Fruit fly (Drosophila melanogaster) whole organism, embryonic: ENCODE data around the gene CG32708.

Experiments
- Ada2b ChIP-seq: fragments of 200-800 bp; sonication (Bioruptor generic); IDR thresholded peaks from 2 replicates; pipeline ENCODE4 v1.3.6; 2022; ENCODE audit warnings: missing biosample characterization, missing genetic modification characterization
- Awh ChIP-seq: fragments of 200-800 bp; sonication (Bioruptor generic); IDR thresholded peaks from 2 replicates; pipeline ENCODE4, ENCODE4 v1.3.6; 2022; ENCODE audit warnings: missing biosample characterization, missing genetic modification characterization
- B-H1 ChIP-seq: fragments of 200-800 bp; sonication (Bioruptor generic); IDR thresholded peaks from 3 replicates; pipeline ENCODE4 v1.3.6; 2022; ENCODE audit warnings: missing biosample characterization, missing genetic modification characterization
- BtbVII ChIP-seq: fragments of 200-800 bp; sonication (Bioruptor generic); optimal IDR thresholded peaks from 3 replicates; lab custom pipeline; 2017; ENCODE audit warnings: missing biosample characterization, mild to moderate bottlenecking, missing genetic modification characterization
- CG10431 ChIP-seq: fragments of 200-800 bp; sonication (Bioruptor generic); optimal IDR thresholded peaks from 3 replicates; lab custom pipeline; 2018; ENCODE audit warnings: missing biosample characterization, mild to moderate bottlenecking, missing genetic modification characterization
- CG10462 ChIP-seq: fragments of 200-800 bp; sonication (Bioruptor generic); optimal IDR thresholded peaks from 2 replicates; lab custom pipeline; 2016; ENCODE audit warnings: missing biosample characterization, missing genetic modification characterization
- CG10543 ChIP-seq: fragments of 200-800 bp; sonication (Bioruptor generic); optimal IDR thresholded peaks from 3 replicates; lab custom pipeline; 2017; ENCODE audit warnings: missing biosample characterization, mild to moderate bottlenecking, missing genetic modification characterization, moderate library complexity
- CG10959 ChIP-seq: fragments of 200-800 bp; sonication (Bioruptor generic); IDR thresholded peaks from 2 replicates; pipeline ENCODE4 v1.3.6; 2022; ENCODE audit warnings: missing biosample characterization, missing genetic modification characterization
- CG10979 ChIP-seq: fragments of 200-800 bp; sonication (Bioruptor generic); optimal IDR thresholded peaks from 2 replicates; lab custom pipeline; 2018; ENCODE audit warnings: missing biosample characterization, mild to moderate bottlenecking, missing genetic modification characterization, moderate library complexity
- CG11398 ChIP-seq: fragments of 200-800 bp; sonication (Bioruptor generic); optimal IDR thresholded peaks from 2 replicates; lab custom pipeline; 2016; ENCODE audit warnings: missing biosample characterization, missing genetic modification characterization
- CG11456 ChIP-seq: fragments of 200-800 bp; sonication (Bioruptor generic); IDR thresholded peaks from 3 replicates; pipeline ENCODE4 v1.3.6; 2022; ENCODE audit warnings: missing biosample characterization, missing genetic modification characterization
- CG11696 ChIP-seq: fragments of 200-800 bp; sonication (Bioruptor generic); IDR thresholded peaks from 2 replicates; pipeline ENCODE4 v1.3.6; 2022; ENCODE audit warnings: missing biosample characterization, missing genetic modification characterization
- CG1233 ChIP-seq: fragments of 200-800 bp; sonication (Bioruptor generic); optimal IDR thresholded peaks from 4 replicates; lab custom pipeline; 2018; ENCODE audit warnings: missing biosample characterization, mild to moderate bottlenecking, missing genetic modification characterization
- CG14014 ChIP-seq: fragments of 200-800 bp; sonication (Bioruptor generic); IDR thresholded peaks from 2 replicates; pipeline ENCODE4 v1.3.6; 2022; ENCODE audit warnings: missing biosample characterization, missing genetic modification characterization
- CG14050 ChIP-seq: fragments of 200-800 bp; sonication (Bioruptor generic); IDR thresholded peaks from 3 replicates; pipeline ENCODE4 v1.3.6; 2022; ENCODE audit warnings: missing biosample characterization, missing genetic modification characterization
- CG14860 ChIP-seq: fragments of 200-800 bp; sonication (Bioruptor generic); IDR thresholded peaks from 3 replicates; pipeline ENCODE4 v1.3.6; 2022; ENCODE audit warnings: missing biosample characterization, missing genetic modification characterization; ENCODE audit not compliant: partially characterized antibody
- CG16779 ChIP-seq: fragments of 200-800 bp; sonication (Bioruptor generic); IDR thresholded peaks from 2 replicates; pipeline ENCODE4 v1.3.6; 2022; ENCODE audit warnings: missing biosample characterization, missing genetic modification characterization
- CG17802 ChIP-seq: fragments of 200-800 bp; sonication (Bioruptor generic); optimal IDR thresholded peaks from 2 replicates; lab custom pipeline; 2018; ENCODE audit warnings: missing biosample characterization, mild to moderate bottlenecking, missing genetic modification characterization, moderate library complexity
- CG2199 ChIP-seq: fragments of 200-800 bp; sonication (Bioruptor generic); IDR thresholded peaks from 3 replicates; pipeline ENCODE4 v1.3.6; 2022; ENCODE audit warnings: missing biosample characterization, missing genetic modification characterization
- CG2875 ChIP-seq: fragments of 200-800 bp; sonication (Bioruptor generic); optimal IDR thresholded peaks from 2 replicates; lab custom pipeline; 2017; ENCODE audit warnings: missing biosample characterization, mild to moderate bottlenecking, missing genetic modification characterization, missing genetic modification reagents
- CG3163 ChIP-seq: fragments of 200-800 bp; sonication (Bioruptor generic); optimal IDR thresholded peaks from 3 replicates; lab custom pipeline; 2016; ENCODE audit warnings: missing biosample characterization, missing genetic modification characterization
- CG4360 ChIP-seq: fragments of 200-800 bp; sonication (Bioruptor generic); IDR thresholded peaks from 2 replicates; pipeline ENCODE4 v1.3.6; 2022; ENCODE audit warnings: missing biosample characterization, missing genetic modification characterization
- CG6175 ChIP-seq: fragments of 200-800 bp; sonication (Bioruptor generic); IDR thresholded peaks from 3 replicates; pipeline ENCODE4 v1.3.6; 2022; ENCODE audit warnings: missing biosample characterization, missing genetic modification characterization
- CG6791 ChIP-seq: fragments of 200-800 bp; sonication (Bioruptor generic); IDR thresholded peaks from 3 replicates; pipeline ENCODE4 v1.3.6; 2022; ENCODE audit warnings: missing biosample characterization, missing genetic modification characterization; ENCODE audit not compliant: partially characterized antibody
- CG8388 ChIP-seq: fragments of 200-800 bp; sonication (Bioruptor generic); optimal IDR thresholded peaks from 2 replicates; lab custom pipeline; 2019; ENCODE audit warnings: missing biosample characterization, mild to moderate bottlenecking, missing genetic modification characterization, moderate library complexity
- Dad ChIP-seq: fragments of 200-800 bp; sonication (Bioruptor generic); optimal IDR thresholded peaks from 3 replicates; lab custom pipeline; 2016; ENCODE audit warnings: missing biosample characterization, missing genetic modification characterization
- Dbx ChIP-seq: fragments of 200-800 bp; sonication (Bioruptor generic); IDR thresholded peaks from 3 replicates; pipeline ENCODE4 v1.3.6; 2022; ENCODE audit warnings: missing biosample characterization, missing genetic modification characterization
- HLH3B ChIP-seq: fragments of 200-800 bp; sonication (Bioruptor generic); IDR thresholded peaks from 2 replicates; pipeline ENCODE4 v1.3.6; 2022; ENCODE audit warnings: missing biosample characterization, missing genetic modification characterization
- Hr51 ChIP-seq, 2 experiments: fragments of 200-800 bp; sonication (Bioruptor generic); optimal IDR thresholded peaks; 2 replicates in 1 of 2; 3 replicates in 1 of 2; lab custom pipeline; 2016 to 2018; ENCODE audit warnings: missing biosample characterization in 2 of 2, missing genetic modification characterization in 2 of 2, mild to moderate bottlenecking in 1 of 2, moderate library complexity in 1 of 2
- Lpt ChIP-seq: fragments of >200 bp; optimal IDR thresholded peaks from 2 replicates; lab custom pipeline; 2018; ENCODE audit warnings: missing biosample characterization, missing genetic modification characterization
- PHDP ChIP-seq: fragments of 200-800 bp; sonication (Bioruptor generic); optimal IDR thresholded peaks from 3 replicates; lab custom pipeline; 2018; ENCODE audit warnings: missing biosample characterization, mild to moderate bottlenecking, missing genetic modification characterization, moderate library complexity
- Pdp1 ChIP-seq, 2 experiments: fragments of 200-800 bp; sonication (Bioruptor generic); optimal IDR thresholded peaks; 3 replicates each; lab custom pipeline; 2016; ENCODE audit warnings: missing biosample characterization in 2 of 2, missing genetic modification characterization in 2 of 2, mild to moderate bottlenecking in 1 of 2, moderate library complexity in 1 of 2
- Xbp1 ChIP-seq: fragments of 200-800 bp; sonication (Bioruptor generic); optimal IDR thresholded peaks from 3 replicates; lab custom pipeline; 2016; ENCODE audit warnings: missing biosample characterization, mild to moderate bottlenecking, missing genetic modification characterization
- ase ChIP-seq: fragments of 200-800 bp; sonication (Bioruptor generic); IDR thresholded peaks from 3 replicates; pipeline ENCODE4 v1.3.6; 2022; ENCODE audit warnings: missing biosample characterization, missing genetic modification characterization
- az2 ChIP-seq: fragments of 200-800 bp; sonication (Bioruptor generic); optimal IDR thresholded peaks from 3 replicates; lab custom pipeline; 2016; ENCODE audit warnings: missing biosample characterization, missing genetic modification characterization
- grau ChIP-seq: fragments of 200-800 bp; optimal IDR thresholded peaks from 3 replicates; lab custom pipeline; 2019; ENCODE audit warnings: missing biosample characterization, mild to moderate bottlenecking, missing genetic modification characterization, moderate library complexity
- hbn ChIP-seq: fragments of 200-800 bp; sonication (Bioruptor generic); IDR thresholded peaks from 2 replicates; pipeline ENCODE4 v1.3.6; 2022; ENCODE audit warnings: missing biosample characterization, missing genetic modification characterization; ENCODE audit not compliant: partially characterized antibody
- kah ChIP-seq: fragments of 200-800 bp; sonication (Bioruptor generic); optimal IDR thresholded peaks from 2 replicates; lab custom pipeline; 2018; ENCODE audit warnings: missing biosample characterization, mild to moderate bottlenecking, missing genetic modification characterization
- lbe ChIP-seq: fragments of 200-800 bp; sonication (Bioruptor generic); optimal IDR thresholded peaks from 2 replicates; lab custom pipeline; 2016; ENCODE audit warnings: missing biosample characterization, mild to moderate bottlenecking, missing genetic modification characterization
- mld ChIP-seq: fragments of 200-800 bp; sonication (Bioruptor generic); IDR thresholded peaks from 3 replicates; pipeline ENCODE4 v1.3.6; 2022; ENCODE audit warnings: missing biosample characterization, missing genetic modification characterization; ENCODE audit not compliant: partially characterized antibody
- oc ChIP-seq: fragments of 200-800 bp; sonication (Bioruptor generic); optimal IDR thresholded peaks from 2 replicates; lab custom pipeline; 2018; ENCODE audit warnings: missing biosample characterization, mild to moderate bottlenecking, missing genetic modification characterization, moderate library complexity
- repo ChIP-seq: fragments of 200-800 bp; sonication (Bioruptor generic); optimal IDR thresholded peaks from 2 replicates; lab custom pipeline; 2016; ENCODE audit warnings: missing biosample characterization, missing genetic modification characterization
- row ChIP-seq: fragments of 200-800 bp; sonication (Bioruptor generic); IDR thresholded peaks from 3 replicates; pipeline ENCODE4 v1.3.6; 2022; ENCODE audit warnings: missing biosample characterization, missing genetic modification characterization
- sob ChIP-seq: fragments of 200-800 bp; sonication (Bioruptor generic); IDR thresholded peaks from 2 replicates; pipeline ENCODE4 v1.3.6; 2022; ENCODE audit warnings: missing biosample characterization, missing genetic modification characterization
- tap ChIP-seq: fragments of 200-800 bp; optimal IDR thresholded peaks from 3 replicates; lab custom pipeline; 2019; ENCODE audit warnings: missing biosample characterization, mild to moderate bottlenecking, missing genetic modification characterization, moderate library complexity
- tgo ChIP-seq: fragments of 200-800 bp; sonication (Bioruptor generic); IDR thresholded peaks from 3 replicates; pipeline ENCODE4 v1.3.6; 2022; ENCODE audit warnings: missing biosample characterization, missing genetic modification characterization
- twi ChIP-seq: fragments of 200-800 bp; optimal IDR thresholded peaks from 2 replicates; lab custom pipeline; 2019; ENCODE audit warnings: missing biosample characterization, mild to moderate bottlenecking, missing genetic modification characterization, moderate library complexity
- zf30C ChIP-seq: fragments of 200-800 bp; sonication (Bioruptor generic); optimal IDR thresholded peaks from 3 replicates; lab custom pipeline; 2018; ENCODE audit warnings: missing biosample characterization, mild to moderate bottlenecking, missing genetic modification characterization
- zfh2 ChIP-seq: fragments of 200-800 bp; sonication (Bioruptor generic); optimal IDR thresholded peaks from 2 replicates; lab custom pipeline; 2016; ENCODE audit warnings: missing biosample characterization, missing genetic modification characterization

Gene CG32708

DNA sequence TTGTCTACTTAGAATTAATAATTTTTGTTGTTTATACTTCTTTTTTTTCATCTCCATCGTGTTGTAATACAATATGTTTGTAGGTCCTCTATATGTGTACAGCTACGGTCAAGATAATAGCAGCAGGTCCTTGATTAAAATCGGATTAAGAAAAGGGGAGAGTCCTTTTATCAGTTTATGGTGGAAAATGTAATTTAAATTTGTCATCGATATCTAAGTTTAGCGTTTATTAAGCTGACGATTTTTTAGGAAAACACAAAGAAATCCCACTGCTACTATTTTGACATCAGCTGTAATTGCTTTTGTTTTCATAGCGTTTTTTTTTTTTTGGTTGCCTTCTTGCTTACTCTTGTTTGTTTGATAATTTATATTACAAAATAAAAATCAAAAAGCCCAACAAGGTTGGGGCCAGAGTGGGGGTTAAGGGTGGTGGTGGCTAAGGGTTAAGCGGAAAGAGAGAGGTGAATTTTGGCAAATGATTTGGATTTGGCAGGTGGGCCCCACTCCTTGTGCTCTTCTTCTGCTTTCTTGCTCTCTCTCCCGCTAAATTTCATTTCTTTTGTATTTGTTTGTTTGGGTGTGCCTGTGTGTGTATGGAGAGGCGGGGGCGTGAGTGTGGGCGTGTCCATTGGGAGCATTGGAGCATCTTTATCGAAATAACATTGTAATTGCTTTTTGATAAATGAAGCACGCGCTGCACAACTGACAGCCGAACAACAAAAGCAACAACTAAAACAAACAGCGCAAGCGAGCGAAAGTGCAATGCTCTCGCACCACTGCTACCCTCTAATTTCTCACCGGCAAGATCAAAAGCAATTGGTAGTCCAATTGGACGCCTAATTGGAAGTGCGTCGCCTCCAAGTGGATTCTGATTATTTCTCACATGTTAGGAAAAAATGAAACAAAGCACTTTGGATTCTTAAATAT is 35.4 kb downstream of the CG32708 start (continued):
- TF ChIP-seq zf30C (GFP tag; lab: Kevin White, UChicago) = no peak
- TF ChIP-seq hbn = no peak
- peak in 1 of 2 experiments; percentile 48 for TF ChIP-seq Hr51 (GFP tag; optimal IDR thresholded peaks at IDR 0.05; lab: Kevin White, UChicago)
- TF ChIP-seq Pdp1 (GFP tag; optimal IDR thresholded peaks at IDR 0.05; lab: Kevin White, UChicago) = peak; percentile 24 to 37
- no peak for TF ChIP-seq CG6175 (GFP tag; lab: Robert Waterston, UW)
- no peak for TF ChIP-seq CG10462
- TF ChIP-seq CG10543 (GFP tag; lab: Kevin White, UChicago) = no peak
- TF ChIP-seq CG17802 (tag; lab: Kevin White, UChicago) = no peak
- TF ChIP-seq PHDP (tag; lab: Kevin White, UChicago) = peak; percentile 63
- TF ChIP-seq sob (GFP tag; lab: Robert Waterston, UW) = peak; percentile 19; the same call in 1 of the 2 replicates
- no peak for TF ChIP-seq lbe (GFP tag; lab: Kevin White, UChicago)
- no peak for TF ChIP-seq Lpt (GFP tag; lab: Kevin White, UChicago)
- TF ChIP-seq CG11696 (GFP tag; lab: Robert Waterston, UW) = peak; percentile 87
- peak; percentile 20; the same call in 1 of the 2 replicates for TF ChIP-seq HLH3B (GFP tag; lab: Robert Waterston, UW)
- TF ChIP-seq kah (GFP tag; lab: Kevin White, UChicago) = no peak
- TF ChIP-seq CG16779 = no peak
- TF ChIP-seq CG2199 (GFP tag; lab: Robert Waterston, UW) = no peak
- TF ChIP-seq CG14050 (GFP tag; lab: Robert Waterston, UW) = no peak
- TF ChIP-seq Dbx (GFP tag; lab: Robert Waterston, UW) = no peak
- no peak for TF ChIP-seq tap (tag; lab: Kevin White, UChicago)
- TF ChIP-seq mld (GFP tag; lab: Robert Waterston, UW) = no peak
- no peak for TF ChIP-seq tgo
- peak; percentile 57 for TF ChIP-seq row (GFP tag; lab: Robert Waterston, UW)
- TF ChIP-seq CG10979 (tag; lab: Kevin White, UChicago) = peak; percentile 55
- TF ChIP-seq repo (GFP tag; lab: Kevin White, UChicago) = no peak
- TF ChIP-seq Dad (GFP tag; lab: Kevin White, UChicago) = no peak
- TF ChIP-seq Xbp1 (GFP tag; lab: Kevin White, UChicago) = peak; percentile 45
- peak; percentile 47 for TF ChIP-seq CG14014
- TF ChIP-seq CG10431 (GFP tag; lab: Kevin White, UChicago) = no peak
- no peak for TF ChIP-seq twi
- peak; percentile 23 for TF ChIP-seq CG8388 (GFP tag; lab: Kevin White, UChicago)
- no peak for TF ChIP-seq Awh
- TF ChIP-seq CG11398 (GFP tag; lab: Kevin White, UChicago) = no peak
- TF ChIP-seq B-H1 (GFP tag; lab: Robert Waterston, UW) = no peak
- TF ChIP-seq zfh2 (GFP tag; lab: Kevin White, UChicago) = no peak
- peak; percentile 46 for TF ChIP-seq Ada2b (GFP tag; lab: Robert Waterston, UW)
- no peak for TF ChIP-seq oc
- peak; percentile 56 for TF ChIP-seq grau
- TF ChIP-seq CG2875 = no peak
- TF ChIP-seq CG10959 (GFP tag; lab: Robert Waterston, UW) = no peak
- no peak for TF ChIP-seq CG14860 (GFP tag; lab: Robert Waterston, UW)
- TF ChIP-seq CG3163 = no peak
- TF ChIP-seq CG6791 (GFP tag; lab: Robert Waterston, UW) = no peak
- peak; percentile 36 for TF ChIP-seq CG1233
- TF ChIP-seq az2 (GFP tag; lab: Kevin White, UChicago) = peak; percentile 20
- TF ChIP-seq CG4360 (GFP tag; lab: Robert Waterston, UW) = no peak
- TF ChIP-seq ase (GFP tag; lab: Robert Waterston, UW) = no peak
- peak; percentile 45 for TF ChIP-seq BtbVII (GFP tag; lab: Kevin White, UChicago)
- 0 out of 3 replicates have a peak, but pooled peaks have one; percentile 10 for TF ChIP-seq CG11456
